Worm (Caenorhabditis elegans): Measurements from ENCODE around the gene ret-1.

DNA sequence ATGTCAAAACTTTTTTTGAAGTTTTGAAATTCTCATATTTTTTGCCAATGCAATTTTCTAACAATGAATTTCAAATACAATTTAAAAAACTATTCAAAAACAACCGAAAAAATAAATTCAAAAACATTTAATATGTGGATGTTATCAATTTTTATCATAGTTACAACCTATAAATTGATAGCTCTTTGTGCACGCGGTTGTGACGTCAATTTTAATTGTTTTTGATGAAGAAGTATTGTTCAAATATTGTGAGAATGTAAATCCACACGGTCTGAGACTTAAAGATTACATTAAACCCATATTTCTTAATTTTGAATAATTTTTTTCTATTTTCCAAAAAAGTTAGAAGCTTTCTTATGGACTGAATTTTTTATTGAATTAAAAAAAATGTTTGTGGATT is 4.8 kb upstream of the ret-1 start:
- TF ChIP-seq him-1 (tag; optimal IDR thresholded peaks at IDR 0.05) (no peak), dao-5 (tag; optimal IDR thresholded peaks at IDR 0.05) (no peak), W03F9.2 (tag; optimal IDR thresholded peaks at IDR 0.05) (no peak)
